Fruit fly (Drosophila melanogaster) Kc167 (cell line): ENCODE data around the gene Caf1-55.

Source experiments
- Myc ChIP-seq: fragments of >200 bp; optimal IDR thresholded peaks from 2 replicates; lab custom pipeline; 2017; ENCODE audit warnings: missing external identifiers
- Sin3A ChIP-seq: fragments of >200 bp; optimal IDR thresholded peaks from 2 replicates; lab custom pipeline; 2018; ENCODE audit warnings: missing external identifiers
- h ChIP-seq: fragments of >200 bp; optimal IDR thresholded peaks from 3 replicates; lab custom pipeline; 2018; ENCODE audit warnings: missing external identifiers
- insv ChIP-seq: fragments of >200 bp; optimal IDR thresholded peaks from 3 replicates; lab custom pipeline; 2018; ENCODE audit warnings: missing external identifiers
- psq ChIP-seq: fragments of >200 bp; optimal IDR thresholded peaks from 2 replicates; lab custom pipeline; 2017; ENCODE audit warnings: missing external identifiers

DNA sequence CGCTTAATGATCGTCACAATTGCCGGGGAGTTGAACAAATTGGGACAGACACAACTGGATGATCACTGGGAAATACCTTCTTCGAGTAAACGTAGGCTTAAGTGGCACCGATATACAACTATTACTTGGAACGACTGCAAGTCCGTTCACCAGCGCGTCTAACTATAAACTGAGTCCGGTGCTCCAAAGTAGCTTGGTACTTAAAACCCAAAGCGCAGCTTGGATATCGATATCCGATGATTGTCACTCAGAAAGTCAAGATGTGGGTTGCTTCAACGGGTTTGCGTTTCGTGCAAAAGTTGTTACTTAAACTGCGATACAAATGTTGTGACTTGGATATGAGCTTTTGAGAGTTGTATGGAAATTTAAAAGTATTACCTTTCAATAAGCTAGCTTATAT, 19.1 kb upstream of the Caf1-55 start, which contains the start of gene Spn88Ea:
- TF ChIP-seq psq (lab: Kevin White, UChicago) = no peak
- no peak for TF ChIP-seq insv
- no peak for TF ChIP-seq Sin3A (lab: Kevin White, UChicago)
- TF ChIP-seq h (lab: Kevin White, UChicago) = no peak
- no peak for TF ChIP-seq Myc (lab: Kevin White, UChicago)
